Fruit fly (Drosophila melanogaster): ENCODE data around the gene CG6028.

dm6 chr3R:22043748-22044402 is 18.6 kb upstream of the CG6028 start:
- no peak for TF ChIP-seq psq (optimal IDR thresholded peaks at IDR 0.05)
- no peak for TF ChIP-seq Sin3A (optimal IDR thresholded peaks at IDR 0.05)
- no peak for TF ChIP-seq ttk (optimal IDR thresholded peaks at IDR 0.05)
- no peak for TF ChIP-seq insv (optimal IDR thresholded peaks at IDR 0.05)
